Worm (Caenorhabditis elegans): ENCODE data around the gene cyb-3.

Gene cyb-3

DNA sequence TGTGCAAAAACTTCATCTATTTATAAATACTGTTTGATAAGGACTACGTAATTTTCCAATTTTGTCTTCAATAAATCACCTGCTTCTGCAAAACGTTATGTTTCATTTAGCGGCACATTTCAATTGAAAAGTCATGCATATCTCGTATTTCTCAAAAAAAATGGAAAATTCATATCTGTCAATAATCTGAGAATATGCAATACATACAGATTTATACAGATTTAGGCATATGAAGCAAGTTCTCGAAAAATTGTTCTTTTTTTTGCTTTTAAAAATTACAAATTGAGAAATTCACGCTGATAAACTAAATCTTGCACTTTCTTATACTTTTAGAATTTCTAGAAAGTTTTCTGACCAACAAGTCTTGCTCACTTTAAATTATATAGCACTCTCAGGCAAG lies 48.7 kb downstream of the cyb-3 start, which contains the start of gene T26H5.11:
Gene T26H5.11 (minus strand): TSS at position 101 of the 400 bp plus-strand sequence.
- no peak for TF ChIP-seq ceh-20 (GFP tag; IDR thresholded peaks at IDR 0.05)
- TF ChIP-seq ceh-28 (tag; optimal IDR thresholded peaks at IDR 0.05) = no peak
- no peak for TF ChIP-seq zfp-3 (GFP tag; conservative IDR thresholded peaks at IDR 0.05)
- TF ChIP-seq ZK546.5 (tag; optimal IDR thresholded peaks at IDR 0.05) = no peak
- TF ChIP-seq ceh-62 (tag; optimal IDR thresholded peaks at IDR 0.05) = no peak
- no peak for TF ChIP-seq cey-2 (tag; optimal IDR thresholded peaks at IDR 0.05; ENCODE audit: borderline replicate concordance, insufficient read depth)
- no peak for TF ChIP-seq dmd-8 (GFP tag; IDR thresholded peaks at IDR 0.05)
- no peak for TF ChIP-seq F49E8.2 (tag; optimal IDR thresholded peaks at IDR 0.05; ENCODE audit: borderline replicate concordance)
- TF ChIP-seq nhr-76 (tag; optimal IDR thresholded peaks at IDR 0.05) = no peak
- TF ChIP-seq Y105C5A.15 (GFP tag; IDR thresholded peaks at IDR 0.05) = no peak
- no peak for TF ChIP-seq zip-2 (tag; optimal IDR thresholded peaks at IDR 0.05)
- TF ChIP-seq attf-4 (tag; optimal IDR thresholded peaks at IDR 0.05) = no peak
- TF ChIP-seq mep-1 (tag; optimal IDR thresholded peaks at IDR 0.05) = no peak
- TF ChIP-seq nhr-237 (tag; optimal IDR thresholded peaks at IDR 0.05) = no peak
- no peak for TF ChIP-seq nhr-77 (tag; optimal IDR thresholded peaks at IDR 0.05)
- TF ChIP-seq lsy-2 (tag; optimal IDR thresholded peaks at IDR 0.05) = no peak

DNA sequence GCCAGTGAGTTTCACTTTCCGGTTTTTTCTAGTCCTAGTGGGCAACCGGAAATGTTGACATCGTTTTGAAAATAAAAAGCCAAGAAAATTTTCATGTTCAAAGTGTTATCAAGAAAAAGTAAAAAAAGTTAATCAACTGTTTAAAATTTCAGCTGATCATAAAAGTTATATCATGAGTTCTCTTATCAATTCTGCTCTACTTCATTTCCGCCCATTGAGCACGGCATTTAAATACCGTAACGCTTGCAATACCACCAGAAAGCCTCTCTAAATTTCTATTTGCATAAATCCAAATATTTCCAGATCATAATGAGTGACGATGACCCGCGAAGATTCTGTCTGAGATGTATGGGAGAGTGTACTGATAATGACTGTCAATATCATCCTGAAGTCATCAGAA lies 49.1 kb downstream of the cyb-3 start, which contains the start of gene T26H5.9:
Gene T26H5.9 (plus strand): TSS at position 302 of the 400 bp plus-strand sequence.
- TF ChIP-seq nhr-28 (tag; optimal IDR thresholded peaks at IDR 0.05) = peak; percentile 45
- TF ChIP-seq ztf-7 (tag; optimal IDR thresholded peaks at IDR 0.05) = no peak
- TF ChIP-seq daf-16 (GFP tag; optimal IDR thresholded peaks at IDR 0.05) = no peak
- TF ChIP-seq daf-16 (tag; optimal IDR thresholded peaks at IDR 0.05) = peak; percentile 39
- TF ChIP-seq unc-39 (tag; optimal IDR thresholded peaks at IDR 0.05) = no peak
- no peak for TF ChIP-seq zip-2 (tag; optimal IDR thresholded peaks at IDR 0.05)
- no peak for TF ChIP-seq arid-1 (GFP tag; conservative IDR thresholded peaks at IDR 0.05)
- peak; percentile 12 for TF ChIP-seq pqm-1 (tag; optimal IDR thresholded peaks at IDR 0.05)
- TF ChIP-seq aha-1 (tag) = no peak
- TF ChIP-seq unc-62 (GFP tag; optimal IDR thresholded peaks at IDR 0.05 in 1 of 2) = peak in 1 of 2 experiments; percentile 92
- no peak for TF ChIP-seq unc-62 (tag; optimal IDR thresholded peaks at IDR 0.05)

DNA sequence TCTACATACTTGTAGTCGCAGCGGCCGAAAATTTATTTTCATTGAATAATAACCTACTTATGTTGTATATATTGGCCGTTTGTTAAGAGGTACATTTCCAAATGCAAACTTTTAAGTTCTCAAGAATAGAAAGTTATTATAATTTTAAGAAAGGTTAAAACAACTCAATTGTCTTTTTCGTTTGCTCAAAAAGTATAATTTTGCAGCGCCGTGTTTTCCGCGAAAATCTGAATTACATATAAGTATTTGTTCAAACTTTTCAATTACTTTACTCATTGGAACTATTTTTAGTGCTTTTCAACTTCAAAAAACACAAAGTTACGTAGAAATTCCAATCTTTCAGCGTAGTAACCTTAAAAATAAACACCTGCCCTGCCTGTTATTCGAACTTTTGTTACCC lies 49.9 kb downstream of the cyb-3 start, which contains the start of gene srh-239:
Gene srh-239 (plus strand): TSS at position 301 of the 400 bp plus-strand sequence.
- no peak for TF ChIP-seq F44E2.7 (GFP tag; IDR thresholded peaks at IDR 0.05)
- no peak for TF ChIP-seq ZK337.2 (GFP tag; IDR thresholded peaks at IDR 0.05)
- TF ChIP-seq ztf-7 (tag; optimal IDR thresholded peaks at IDR 0.05) = no peak
- no peak for TF ChIP-seq ceh-20 (GFP tag; IDR thresholded peaks at IDR 0.05)
- no peak for TF ChIP-seq nhr-10 (tag; optimal IDR thresholded peaks at IDR 0.05)
- no peak for TF ChIP-seq mxl-3 (GFP tag; optimal IDR thresholded peaks at IDR 0.05)
- TF ChIP-seq daf-8 (GFP tag; IDR thresholded peaks at IDR 0.05) = no peak
- TF ChIP-seq dve-1 (tag; optimal IDR thresholded peaks at IDR 0.05; ENCODE audit: insufficient read depth) = no peak
- no peak for TF ChIP-seq Y48G9A.11 (GFP tag; IDR thresholded peaks at IDR 0.05)
- no peak for TF ChIP-seq snpc-1.2 (GFP tag; IDR thresholded peaks at IDR 0.05)
- no peak for TF ChIP-seq arid-1 (GFP tag; conservative IDR thresholded peaks at IDR 0.05)
